Fruit fly (Drosophila melanogaster): ENCODE results near the gene msd1.

DNA sequence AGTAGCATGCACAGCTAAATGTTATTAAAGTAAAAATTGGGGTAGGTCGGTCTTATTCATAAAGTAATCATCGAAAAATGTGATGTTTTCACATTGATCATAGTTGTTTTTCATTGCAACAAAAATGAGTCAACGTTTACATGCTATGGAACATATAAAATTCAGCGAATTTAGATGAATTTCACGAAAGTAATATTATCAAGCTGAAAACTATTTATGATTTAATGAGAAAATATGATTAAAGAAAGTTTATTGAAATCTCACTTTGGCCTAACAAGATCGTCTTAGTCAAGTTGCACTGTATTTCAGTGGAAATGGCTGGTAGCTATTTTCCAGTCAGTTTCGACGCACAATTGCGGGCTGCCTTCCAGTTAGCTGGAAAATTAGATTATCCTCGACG, 17.4 kb downstream of the msd1 start:
- TF ChIP-seq CG11617 (GFP tag; optimal IDR thresholded peaks at IDR 0.05) (no peak), bab1 (GFP tag; optimal IDR thresholded peaks at IDR 0.05) (no peak), CG1620 (GFP tag; optimal IDR thresholded peaks at IDR 0.05) (no peak), kay (GFP tag; ENCODE audit: borderline replicate concordance) (no peak)
